Worm (Caenorhabditis elegans): Measurements from ENCODE around the gene snf-3.
A peak's percentile ranks its signal among the peaks of the same experiment; 100 is the strongest.

Gene snf-3

DNA sequence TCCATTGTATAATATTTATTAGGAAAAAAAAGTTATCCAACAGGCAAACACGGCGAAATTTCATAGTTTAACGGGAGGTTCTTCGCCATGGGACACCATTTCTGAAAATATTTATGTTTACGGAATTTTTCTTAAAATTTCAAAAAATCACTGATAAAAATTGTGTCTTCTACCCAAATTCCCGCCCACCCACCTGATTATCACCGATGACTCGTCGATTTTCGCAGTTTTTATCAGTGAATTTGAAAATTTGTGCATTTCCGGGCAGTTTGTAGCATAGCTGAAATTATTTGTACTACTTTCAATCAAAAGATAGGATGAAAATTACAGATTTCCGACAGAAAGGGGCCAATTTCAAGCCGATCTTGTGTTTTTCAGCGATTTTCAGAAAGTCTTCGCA is 9.6 kb downstream of the snf-3 start:
- TF ChIP-seq fos-1 (tag; optimal IDR thresholded peaks at IDR 0.05), result peak; percentile 75
- no peak for TF ChIP-seq nhr-21 (tag; optimal IDR thresholded peaks at IDR 0.05)
- TF ChIP-seq R02D3.7 (tag; optimal IDR thresholded peaks at IDR 0.05), result no peak
- no peak for TF ChIP-seq lin-11 (tag; optimal IDR thresholded peaks at IDR 0.05)

DNA sequence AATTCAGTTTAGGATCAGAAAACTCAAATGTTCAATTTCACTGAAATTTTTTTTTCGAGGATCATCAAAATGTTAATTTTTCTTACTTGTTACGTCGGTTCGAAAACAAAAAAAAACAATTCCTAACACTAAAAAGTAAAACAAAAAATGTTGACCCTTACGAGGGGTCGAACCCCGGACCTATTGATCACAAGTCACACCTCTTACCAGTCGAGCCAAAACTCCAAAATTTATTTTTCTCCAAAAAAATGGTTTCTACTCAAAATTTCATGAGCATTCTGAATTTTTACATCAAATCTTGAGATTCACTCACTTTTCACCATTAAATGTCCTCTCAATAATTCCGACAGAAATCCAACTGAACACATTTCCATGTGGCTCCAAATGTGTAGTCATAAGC is 10.4 kb downstream of the snf-3 start:
- no peak for TF ChIP-seq snpc-4 (tag; optimal IDR thresholded peaks at IDR 0.05)
- no peak for TF ChIP-seq lin-13 (GFP tag; optimal IDR thresholded peaks at IDR 0.05)
- no peak for TF ChIP-seq nhr-12 (tag; optimal IDR thresholded peaks at IDR 0.05)
- TF ChIP-seq nhr-129 (tag; optimal IDR thresholded peaks at IDR 0.05), result no peak
- TF ChIP-seq ztf-11 (tag; optimal IDR thresholded peaks at IDR 0.05), result no peak
- TF ChIP-seq lin-39 (tag; optimal IDR thresholded peaks at IDR 0.05), result no peak

DNA sequence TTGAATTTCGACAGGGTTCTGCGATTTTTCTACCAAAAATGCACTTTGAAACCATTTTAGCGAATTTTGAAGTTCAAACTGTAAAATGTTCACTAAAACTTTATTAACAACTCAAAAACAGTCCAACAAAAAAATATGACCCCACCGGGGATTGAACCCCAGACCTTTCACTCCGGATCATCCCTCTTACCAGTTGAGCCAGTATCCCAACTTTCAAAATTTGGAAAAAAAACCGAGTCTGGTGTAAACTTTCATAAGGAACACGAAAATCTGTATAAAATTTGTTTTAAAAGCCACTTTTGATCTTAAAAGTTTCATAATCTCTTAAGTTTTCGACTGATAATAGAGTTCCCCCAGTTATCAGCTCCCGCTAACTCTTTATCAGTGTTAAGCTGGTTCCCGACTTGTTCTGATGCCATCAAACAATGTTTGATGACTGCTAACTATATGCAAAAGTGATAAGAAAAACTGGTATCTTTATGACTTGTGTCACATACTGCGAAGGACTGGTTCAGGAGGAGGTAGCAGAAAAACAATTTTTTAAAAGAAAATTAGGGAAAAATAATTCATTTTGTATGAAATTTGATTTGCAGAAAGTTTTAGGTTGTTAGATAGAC is 11.8 kb downstream of the snf-3 start:
- no peak for TF ChIP-seq elt-3 (tag; optimal IDR thresholded peaks at IDR 0.05)
- TF ChIP-seq snpc-4 (tag; optimal IDR thresholded peaks at IDR 0.05), result no peak
- TF ChIP-seq ZK546.5 (tag; optimal IDR thresholded peaks at IDR 0.05), result no peak
- no peak for TF ChIP-seq ztf-1 (GFP tag; conservative IDR thresholded peaks at IDR 0.05)
- TF ChIP-seq Y55F3AM.14 (GFP tag; optimal IDR thresholded peaks at IDR 0.05), result no peak
- no peak for TF ChIP-seq nhr-237 (tag; optimal IDR thresholded peaks at IDR 0.05)
- no peak for TF ChIP-seq ceh-16 (tag; optimal IDR thresholded peaks at IDR 0.05)
- TF ChIP-seq nhr-10 (tag; optimal IDR thresholded peaks at IDR 0.05), result no peak
- no peak for TF ChIP-seq ceh-82 (tag; optimal IDR thresholded peaks at IDR 0.05)
- no peak for TF ChIP-seq peb-1 (tag; optimal IDR thresholded peaks at IDR 0.05)
- no peak for TF ChIP-seq lin-11 (tag; optimal IDR thresholded peaks at IDR 0.05)
- no peak for TF ChIP-seq unc-39 (tag; optimal IDR thresholded peaks at IDR 0.05)
- TF ChIP-seq skn-1 (tag; optimal IDR thresholded peaks at IDR 0.05), result no peak
- peak; percentile 88 for TF ChIP-seq sma-9 (GFP tag; optimal IDR thresholded peaks at IDR 0.05)
- TF ChIP-seq sma-9 (tag; optimal IDR thresholded peaks at IDR 0.05), result no peak
- no peak for TF ChIP-seq zag-1 (tag; optimal IDR thresholded peaks at IDR 0.05)
- no peak for TF ChIP-seq dmd-4 (tag; optimal IDR thresholded peaks at IDR 0.05)
- no peak for TF ChIP-seq C34F6.9 (tag; optimal IDR thresholded peaks at IDR 0.05)
- TF ChIP-seq blmp-1 (tag; optimal IDR thresholded peaks at IDR 0.05; ENCODE audit: insufficient read depth), result no peak
- TF ChIP-seq ama-1 (optimal IDR thresholded peaks at IDR 0.05), result no peak
- no peak for TF ChIP-seq lsy-2 (tag; optimal IDR thresholded peaks at IDR 0.05)
- TF ChIP-seq mab-5 (tag; optimal IDR thresholded peaks at IDR 0.05), result no peak
- TF ChIP-seq nhr-77 (tag; optimal IDR thresholded peaks at IDR 0.05), result no peak
- no peak for TF ChIP-seq elt-1 (tag; optimal IDR thresholded peaks at IDR 0.05)
- TF ChIP-seq lin-13 (GFP tag; optimal IDR thresholded peaks at IDR 0.05), result no peak
- no peak for TF ChIP-seq ztf-11 (tag; optimal IDR thresholded peaks at IDR 0.05)
- TF ChIP-seq lin-39 (tag; optimal IDR thresholded peaks at IDR 0.05), result no peak
- TF ChIP-seq unc-55 (GFP tag; optimal IDR thresholded peaks at IDR 0.05), result no peak
- TF ChIP-seq crh-2 (tag; optimal IDR thresholded peaks at IDR 0.05), result peak; percentile 43
- TF ChIP-seq fos-1 (tag; optimal IDR thresholded peaks at IDR 0.05), result peak; percentile 100
- no peak for TF ChIP-seq nhr-11 (tag; optimal IDR thresholded peaks at IDR 0.05)
- no peak for TF ChIP-seq aly-2 (tag; optimal IDR thresholded peaks at IDR 0.05)
- TF ChIP-seq ztf-4 (tag; optimal IDR thresholded peaks at IDR 0.05), result no peak
- TF ChIP-seq R02D3.7 (tag; optimal IDR thresholded peaks at IDR 0.05), result no peak
- TF ChIP-seq egl-27 (tag; optimal IDR thresholded peaks at IDR 0.05), result peak; percentile 58
- peak; percentile 62 for TF ChIP-seq gmeb-1 (tag; optimal IDR thresholded peaks at IDR 0.05)
- TF ChIP-seq nhr-12 (tag; optimal IDR thresholded peaks at IDR 0.05), result no peak
- no peak for TF ChIP-seq unc-62 (GFP tag; optimal IDR thresholded peaks at IDR 0.05)
- peak; percentile 25 for TF ChIP-seq F13H6.1 (tag; optimal IDR thresholded peaks at IDR 0.05)
- TF ChIP-seq alr-1 (tag; optimal IDR thresholded peaks at IDR 0.05), result no peak
- TF ChIP-seq nhr-23 (tag; optimal IDR thresholded peaks at IDR 0.05), result no peak
- TF ChIP-seq sma-3 (GFP tag; optimal IDR thresholded peaks at IDR 0.05), result peak; percentile 63
- no peak for TF ChIP-seq nhr-25 (tag; optimal IDR thresholded peaks at IDR 0.05)
- no peak for TF ChIP-seq nhr-6 (tag; optimal IDR thresholded peaks at IDR 0.05)
- no peak for TF ChIP-seq nhr-21 (tag; optimal IDR thresholded peaks at IDR 0.05)
- TF ChIP-seq mdl-1 (tag; optimal IDR thresholded peaks at IDR 0.05), result no peak
- no peak for TF ChIP-seq mbf-1 (tag; optimal IDR thresholded peaks at IDR 0.05)
- no peak for TF ChIP-seq sem-4 (tag; optimal IDR thresholded peaks at IDR 0.05)
- no peak for TF ChIP-seq nhr-129 (tag; optimal IDR thresholded peaks at IDR 0.05)
